Worm (Caenorhabditis elegans) whole organism, L3 larva: Measurements from ENCODE around the gene dpy-30.

Source experiments
- elt-2 ChIP-seq: sonication (generic microtip); optimal IDR thresholded peaks from 2 replicates; lab custom pipeline; 2016; ENCODE audit warnings: missing genetic modification reagents, mild to moderate bottlenecking, missing genetic modification characterization, missing compliant biosample characterization
- zag-1 ChIP-seq: fragments of 150-350 bp; optimal IDR thresholded peaks from 2 replicates; lab custom pipeline; 2014; ENCODE audit warnings: missing biosample characterization, missing genetic modification characterization

DNA sequence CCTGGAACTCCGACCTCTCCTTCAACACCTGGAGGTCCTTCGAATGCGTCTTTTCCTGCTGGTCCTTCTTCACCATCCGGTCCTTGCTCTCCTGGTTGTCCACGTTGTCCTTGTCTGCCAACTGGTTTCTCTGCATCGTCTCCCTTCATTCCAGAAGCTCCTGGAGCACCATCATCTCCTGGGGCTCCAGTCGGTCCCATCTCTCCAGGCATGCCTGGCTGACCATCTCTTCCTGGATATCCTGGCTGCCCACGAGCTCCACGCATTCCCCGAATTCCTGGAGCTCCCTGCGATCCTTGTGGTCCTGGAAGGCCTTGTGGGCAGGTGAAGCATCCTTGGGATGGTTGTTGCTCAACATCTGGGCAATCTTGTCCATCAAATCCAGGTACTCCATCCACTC lies 6.4 kb downstream of the dpy-30 start:
- TF ChIP-seq zag-1 (tag; lab: Kevin White, UChicago) (no peak), elt-2 (tag; lab: Kevin White, UChicago) (no peak)
